Worm (Caenorhabditis elegans): ENCODE measurements around the gene B0281.6.

B0281.6 gene

ce11 chrII:2295817-2296315 lies 6.4 kb downstream of the B0281.6 start, which contains the start of gene fbxc-25:
fbxc-25 (minus strand) TSS chrII:2296265.
- no peak for TF ChIP-seq ZK546.5 (tag; optimal IDR thresholded peaks at IDR 0.05)
- TF ChIP-seq eor-1 (tag; optimal IDR thresholded peaks at IDR 0.05) = no peak
- no peak for TF ChIP-seq pqm-1 (tag; optimal IDR thresholded peaks at IDR 0.05)
- TF ChIP-seq skn-1 (tag; optimal IDR thresholded peaks at IDR 0.05) = no peak
- no peak for TF ChIP-seq snpc-4 (tag; optimal IDR thresholded peaks at IDR 0.05)
- no peak for TF ChIP-seq fkh-2 (tag; optimal IDR thresholded peaks at IDR 0.05)
- TF ChIP-seq mml-1 (tag; optimal IDR thresholded peaks at IDR 0.05) = no peak
- no peak for TF ChIP-seq ceh-82 (tag; optimal IDR thresholded peaks at IDR 0.05)
- TF ChIP-seq ama-1 (optimal IDR thresholded peaks at IDR 0.05) = no peak
- TF ChIP-seq nhr-28 (tag; optimal IDR thresholded peaks at IDR 0.05) = no peak
- TF ChIP-seq hmg-11 (tag; optimal IDR thresholded peaks at IDR 0.05) = no peak
- no peak for TF ChIP-seq elt-3 (tag; optimal IDR thresholded peaks at IDR 0.05)
- TF ChIP-seq tbx-2 (tag; optimal IDR thresholded peaks at IDR 0.05) = no peak

- TF ChIP-seq elt-2 (tag; optimal IDR thresholded peaks at IDR 0.05) = peak; percentile 46
- peak; percentile 1 for TF ChIP-seq pqm-1 (tag; optimal IDR thresholded peaks at IDR 0.05)
- no peak for TF ChIP-seq mml-1 (tag; optimal IDR thresholded peaks at IDR 0.05)
Observed at ce11 chrII:2292549-2292948, 9.7 kb downstream of the B0281.6 start.

ce11 chrII:2292027-2292426 lies 10.2 kb downstream of the B0281.6 start, which contains the start of gene K09F6.7:
K09F6.7 (minus strand) TSS chrII:2292127.
- TF ChIP-seq tbx-2 (tag; optimal IDR thresholded peaks at IDR 0.05) (no peak), unc-39 (tag; optimal IDR thresholded peaks at IDR 0.05) (no peak), ceh-82 (tag; optimal IDR thresholded peaks at IDR 0.05) (no peak), egl-5 (tag; optimal IDR thresholded peaks at IDR 0.05) (no peak), ceh-9 (tag; optimal IDR thresholded peaks at IDR 0.05) (no peak), nhr-25 (tag; optimal IDR thresholded peaks at IDR 0.05) (no peak), nfya-1 (tag; optimal IDR thresholded peaks at IDR 0.05; ENCODE audit: insufficient read depth) (no peak), aly-2 (tag; optimal IDR thresholded peaks at IDR 0.05) (no peak), fkh-10 (GFP tag; optimal IDR thresholded peaks at IDR 0.05) (no peak), nhr-67 (tag; optimal IDR thresholded peaks at IDR 0.05) (no peak), nhr-43 (tag; optimal IDR thresholded peaks at IDR 0.05; ENCODE audit: poor library complexity, severe bottlenecking) (no peak), elt-1 (tag; optimal IDR thresholded peaks at IDR 0.05) (no peak), ama-1 (optimal IDR thresholded peaks at IDR 0.05) (no peak), nhr-77 (tag; optimal IDR thresholded peaks at IDR 0.05) (no peak)

DNA sequence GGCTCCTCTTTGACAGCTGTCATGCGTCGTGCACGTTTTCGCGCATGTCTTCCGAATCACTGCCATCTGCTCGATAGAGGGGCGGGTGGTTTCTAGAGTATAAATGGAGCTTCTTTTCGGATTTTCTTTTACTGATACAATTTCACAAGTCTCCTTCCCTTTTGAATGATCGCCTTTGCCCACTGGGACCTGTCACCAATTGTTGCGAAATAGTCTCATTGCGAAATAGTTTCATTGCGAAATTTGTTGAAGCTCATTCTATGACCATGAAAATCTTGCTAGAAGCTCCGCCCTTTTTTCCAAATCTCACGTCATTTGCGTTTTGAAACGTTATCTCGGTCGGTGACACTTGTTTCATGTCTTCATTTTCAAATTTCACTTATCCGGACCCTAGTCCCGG lies 12.8 kb downstream of the B0281.6 start:
- TF ChIP-seq unc-62 (GFP tag; optimal IDR thresholded peaks at IDR 0.05) = peak; percentile 11
- no peak for TF ChIP-seq nhr-43 (tag; optimal IDR thresholded peaks at IDR 0.05; ENCODE audit: poor library complexity, severe bottlenecking)
- TF ChIP-seq nhr-237 (tag; optimal IDR thresholded peaks at IDR 0.05) = no peak
- no peak for TF ChIP-seq ceh-9 (tag; optimal IDR thresholded peaks at IDR 0.05)
- TF ChIP-seq jun-1 (tag; optimal IDR thresholded peaks at IDR 0.05) = no peak
- TF ChIP-seq ceh-82 (tag; optimal IDR thresholded peaks at IDR 0.05) = peak; percentile 24
- TF ChIP-seq lin-15B (tag; optimal IDR thresholded peaks at IDR 0.05) = no peak
- TF ChIP-seq lin-39 (tag; optimal IDR thresholded peaks at IDR 0.05) = peak; percentile 54
- no peak for TF ChIP-seq nhr-77 (tag; optimal IDR thresholded peaks at IDR 0.05)
- TF ChIP-seq nhr-11 (tag; optimal IDR thresholded peaks at IDR 0.05) = no peak
- TF ChIP-seq fkh-2 (tag; optimal IDR thresholded peaks at IDR 0.05) = no peak
- TF ChIP-seq nhr-67 (tag; optimal IDR thresholded peaks at IDR 0.05) = no peak

DNA sequence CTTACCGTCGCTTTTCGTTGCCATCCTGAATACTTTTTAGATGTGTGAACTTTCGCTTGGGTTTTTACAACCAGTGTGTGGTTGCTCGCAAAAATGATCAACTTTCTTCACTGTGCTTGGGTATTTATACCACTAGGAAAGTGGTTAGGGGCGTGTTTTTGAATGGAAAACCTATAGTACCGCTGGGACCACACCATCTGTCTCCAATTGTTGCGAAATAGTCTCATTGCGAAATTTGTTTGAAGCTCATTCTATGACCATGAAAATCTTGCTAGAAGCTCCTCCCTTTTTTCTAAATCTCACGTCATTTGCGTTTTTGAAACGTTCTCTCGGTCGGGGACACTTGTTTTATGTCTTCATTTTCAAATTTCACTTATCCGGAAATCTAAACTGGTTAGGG lies 13.4 kb downstream of the B0281.6 start, which contains the start of the genes K09F6.10 and K09F6.13:
TSS of gene K09F6.10 (minus strand) at position 86 of the 400 bp plus-strand sequence.
TSS of gene K09F6.13 (plus strand) at position 317 of the 400 bp plus-strand sequence.
- TF ChIP-seq sea-2 (GFP tag; optimal IDR thresholded peaks at IDR 0.05) = no peak
- no peak for TF ChIP-seq egl-27 (tag; optimal IDR thresholded peaks at IDR 0.05)
- TF ChIP-seq lin-39 (tag; optimal IDR thresholded peaks at IDR 0.05) = peak; percentile 33

ce11 chrII:2284703-2285102 lies 17.5 kb downstream of the B0281.6 start:
- TF ChIP-seq ceh-28 (tag; optimal IDR thresholded peaks at IDR 0.05) (no peak), fkh-2 (tag; optimal IDR thresholded peaks at IDR 0.05) (no peak), mdl-1 (tag; optimal IDR thresholded peaks at IDR 0.05) (no peak), R02D3.7 (tag; optimal IDR thresholded peaks at IDR 0.05) (no peak), tbx-2 (tag; optimal IDR thresholded peaks at IDR 0.05) (no peak), nhr-77 (tag; optimal IDR thresholded peaks at IDR 0.05) (no peak), ceh-16 (tag; optimal IDR thresholded peaks at IDR 0.05) (no peak), ama-1 (optimal IDR thresholded peaks at IDR 0.05) (no peak), lsy-12 (tag; optimal IDR thresholded peaks at IDR 0.05) (no peak), nhr-11 (tag; optimal IDR thresholded peaks at IDR 0.05) (no peak), unc-39 (tag; optimal IDR thresholded peaks at IDR 0.05) (no peak), ceh-82 (tag; optimal IDR thresholded peaks at IDR 0.05) (no peak), nhr-23 (tag; optimal IDR thresholded peaks at IDR 0.05) (no peak), ztf-4 (tag; optimal IDR thresholded peaks at IDR 0.05) (no peak), hmg-11 (tag; optimal IDR thresholded peaks at IDR 0.05) (no peak), sea-2 (GFP tag; optimal IDR thresholded peaks at IDR 0.05) (no peak), elt-3 (tag; optimal IDR thresholded peaks at IDR 0.05) (no peak), jun-1 (tag; optimal IDR thresholded peaks at IDR 0.05) (no peak), nfya-1 (tag; optimal IDR thresholded peaks at IDR 0.05; ENCODE audit: insufficient read depth) (no peak), nhr-237 (tag; optimal IDR thresholded peaks at IDR 0.05) (no peak)

Data from whole organism, L3 larva.